Fruit fly (Drosophila melanogaster): Measurements from ENCODE around the gene odd.

dm6 chr2L:3573172-3573755 lies 33.3 kb downstream of the odd start:
- no peak for TF ChIP-seq CG8478 (optimal IDR thresholded peaks at IDR 0.05)
- no peak for TF ChIP-seq EcR (GFP tag; optimal IDR thresholded peaks at IDR 0.05)
- no peak for TF ChIP-seq psq (optimal IDR thresholded peaks at IDR 0.05)
- no peak for TF ChIP-seq usp (GFP tag; optimal IDR thresholded peaks at IDR 0.05)
- no peak for TF ChIP-seq pan (optimal IDR thresholded peaks at IDR 0.05)
